Worm (Caenorhabditis elegans): Measurements from ENCODE around the gene oac-14.

ce11 chrX:10155127-10155526, 13.3 kb upstream of the oac-14 start:
- TF ChIP-seq snpc-4 (tag; optimal IDR thresholded peaks at IDR 0.05) = no peak
- TF ChIP-seq unc-39 (tag; optimal IDR thresholded peaks at IDR 0.05) = no peak
- TF ChIP-seq pha-4 (tag; optimal IDR thresholded peaks at IDR 0.05) = no peak
- TF ChIP-seq ztf-11 (tag; optimal IDR thresholded peaks at IDR 0.05) = no peak
- no peak for TF ChIP-seq nhr-237 (tag; optimal IDR thresholded peaks at IDR 0.05)
- TF ChIP-seq mab-5 (tag; optimal IDR thresholded peaks at IDR 0.05) = no peak
- TF ChIP-seq sptf-1 (tag; optimal IDR thresholded peaks at IDR 0.05) = no peak
- no peak for TF ChIP-seq M03D4.4 (tag; optimal IDR thresholded peaks at IDR 0.05)
- TF ChIP-seq nhr-76 (tag; optimal IDR thresholded peaks at IDR 0.05) = no peak
- TF ChIP-seq blmp-1 (tag; optimal IDR thresholded peaks at IDR 0.05) = no peak
- TF ChIP-seq elt-3 (tag; optimal IDR thresholded peaks at IDR 0.05) = no peak
- no peak for TF ChIP-seq unc-62 (GFP tag; optimal IDR thresholded peaks at IDR 0.05)
- TF ChIP-seq lsy-2 (tag; optimal IDR thresholded peaks at IDR 0.05) = no peak
